Worm (Caenorhabditis elegans) whole organism, mixed stage, embryonic: Measurements from ENCODE around the gene ZK370.6.

Source experiments
- M03D4.4 ChIP-seq: sonication (generic microtip); optimal IDR thresholded peaks from 2 replicates; lab custom pipeline; 2017; ENCODE audit warnings: mild to moderate bottlenecking, missing genetic modification characterization, missing compliant biosample characterization
- bed-3 ChIP-seq: fragments of 200-800 bp; sonication (Bioruptor generic); optimal IDR thresholded peaks from 3 replicates; lab custom pipeline; 2018; ENCODE audit warnings: mild to moderate bottlenecking, missing genetic modification characterization, moderate library complexity, missing compliant biosample characterization
- ceh-39 ChIP-seq: fragments of 150-350 bp; optimal IDR thresholded peaks from 2 replicates; lab custom pipeline; 2014; ENCODE audit warnings: missing biosample characterization, missing genetic modification characterization
- ceh-83 ChIP-seq: fragments of 200-800 bp; sonication (Bioruptor generic); optimal IDR thresholded peaks from 2 replicates; lab custom pipeline; 2018; ENCODE audit warnings: mild to moderate bottlenecking, missing genetic modification characterization, missing compliant biosample characterization
- ces-1 ChIP-seq: fragments of 150-350 bp; optimal IDR thresholded peaks from 2 replicates; lab custom pipeline; 2014; ENCODE audit warnings: missing biosample characterization, missing genetic modification reagents, missing genetic modification characterization
- cnd-1 ChIP-seq: fragments of 200-800 bp; sonication (Bioruptor generic); optimal IDR thresholded peaks from 2 replicates; lab custom pipeline; 2018; ENCODE audit warnings: mild to moderate bottlenecking, missing genetic modification characterization, missing compliant biosample characterization
- drap-1 ChIP-seq: fragments of 200-800 bp; sonication (Bioruptor generic); optimal IDR thresholded peaks from 3 replicates; lab custom pipeline; 2018; ENCODE audit warnings: mild to moderate bottlenecking, missing genetic modification characterization, missing compliant biosample characterization
- elt-1 ChIP-seq: sonication (generic microtip); optimal IDR thresholded peaks from 2 replicates; lab custom pipeline; 2017; ENCODE audit warnings: missing genetic modification characterization, mild to moderate bottlenecking, missing compliant biosample characterization, antibody characterized with exemption, moderate library complexity, borderline replicate concordance; ENCODE audit not compliant: insufficient read depth
- elt-3 ChIP-seq: fragments of 150-350 bp; optimal IDR thresholded peaks from 2 replicates; lab custom pipeline; 2014; ENCODE audit warnings: missing biosample characterization, missing genetic modification characterization
- flh-1 ChIP-seq: fragments of 200-800 bp; sonication (Bioruptor generic); optimal IDR thresholded peaks from 2 replicates; lab custom pipeline; 2018; ENCODE audit warnings: mild to moderate bottlenecking, missing genetic modification characterization, moderate library complexity, missing compliant biosample characterization
- ham-2 ChIP-seq: fragments of 200-800 bp; sonication (Bioruptor generic); optimal IDR thresholded peaks from 2 replicates; lab custom pipeline; 2018; ENCODE audit warnings: mild to moderate bottlenecking, missing genetic modification characterization, missing compliant biosample characterization
- lin-13 ChIP-seq: fragments of 150-350 bp; optimal IDR thresholded peaks from 2 replicates; lab custom pipeline; 2014; ENCODE audit warnings: missing biosample characterization, missing genetic modification characterization
- lin-32 ChIP-seq: fragments of 200-800 bp; sonication (Bioruptor generic); optimal IDR thresholded peaks from 2 replicates; lab custom pipeline; 2018; ENCODE audit warnings: mild to moderate bottlenecking, missing genetic modification characterization, missing compliant biosample characterization
- lsy-2 ChIP-seq: fragments of 150-350 bp; optimal IDR thresholded peaks from 2 replicates; lab custom pipeline; 2014; ENCODE audit warnings: missing biosample characterization, missing genetic modification characterization
- mab-5 ChIP-seq: fragments of 150-350 bp; optimal IDR thresholded peaks from 2 replicates; lab custom pipeline; 2014; ENCODE audit warnings: missing biosample characterization, missing genetic modification characterization
- mep-1 ChIP-seq: fragments of 150-350 bp; optimal IDR thresholded peaks from 2 replicates; lab custom pipeline; 2017; ENCODE audit warnings: missing biosample characterization, missing genetic modification reagents, missing genetic modification characterization, inconsistent platforms
- mls-2 ChIP-seq: sonication (generic microtip); optimal IDR thresholded peaks from 2 replicates; lab custom pipeline; 2016; ENCODE audit warnings: mild to moderate bottlenecking, missing genetic modification characterization, moderate library complexity, missing compliant biosample characterization
- nhr-2 ChIP-seq: fragments of 150-350 bp; optimal IDR thresholded peaks from 2 replicates; lab custom pipeline; 2014; ENCODE audit warnings: missing biosample characterization, missing genetic modification characterization
- nhr-237 ChIP-seq: fragments of 150-350 bp; optimal IDR thresholded peaks from 2 replicates; lab custom pipeline; 2014; ENCODE audit warnings: missing biosample characterization, missing genetic modification characterization
- nhr-28 ChIP-seq: fragments of 150-350 bp; optimal IDR thresholded peaks from 2 replicates; lab custom pipeline; 2014; ENCODE audit warnings: missing biosample characterization, missing genetic modification characterization
- nhr-76 ChIP-seq: sonication (generic microtip); optimal IDR thresholded peaks from 2 replicates; lab custom pipeline; 2017; ENCODE audit warnings: missing biosample characterization, missing genetic modification characterization
- pha-4 ChIP-seq: fragments of 150-350 bp; optimal IDR thresholded peaks from 2 replicates; lab custom pipeline; 2018; ENCODE audit warnings: missing biosample characterization, missing genetic modification reagents, missing genetic modification characterization
- sem-2 ChIP-seq: fragments of 200-800 bp; sonication (Bioruptor generic); optimal IDR thresholded peaks from 2 replicates; lab custom pipeline; 2018; ENCODE audit warnings: mild to moderate bottlenecking, missing genetic modification characterization, missing compliant biosample characterization
- snpc-4 ChIP-seq: fragments of 150-350 bp; optimal IDR thresholded peaks from 2 replicates; lab custom pipeline; 2014; ENCODE audit warnings: missing biosample characterization, missing genetic modification characterization
- tbx-8 ChIP-seq: fragments of 200-800 bp; sonication (Bioruptor generic); optimal IDR thresholded peaks from 2 replicates; lab custom pipeline; 2018; ENCODE audit warnings: mild to moderate bottlenecking, missing genetic modification characterization, moderate library complexity, missing compliant biosample characterization
- unc-120 ChIP-seq: sonication (generic microtip); optimal IDR thresholded peaks from 2 replicates; lab custom pipeline; 2017; ENCODE audit warnings: missing genetic modification characterization, missing compliant biosample characterization; ENCODE audit not compliant: poor library complexity, severe bottlenecking
- unc-39 ChIP-seq: fragments of 150-350 bp; optimal IDR thresholded peaks from 2 replicates; lab custom pipeline; 2014; ENCODE audit warnings: missing biosample characterization, missing genetic modification characterization
- zip-8 ChIP-seq: fragments of 150-350 bp; optimal IDR thresholded peaks from 2 replicates; lab custom pipeline; 2014; ENCODE audit warnings: missing biosample characterization, missing genetic modification characterization
- ztf-11 ChIP-seq: fragments of 150-350 bp; optimal IDR thresholded peaks from 2 replicates; lab custom pipeline; 2014; ENCODE audit warnings: missing biosample characterization, missing genetic modification characterization

Gene ZK370.6

ce11 chrIII:8749487-8749886, 5.8 kb upstream of the ZK370.6 start, which contains the start of gene sma-2:
TSS of gene sma-2 (plus strand) at chrIII:8749680.
- TF ChIP-seq unc-120 (tag; lab: Kevin White, UChicago) (no peak), ham-2 (GFP tag; lab: Kevin White, UChicago) (no peak), zip-8 (tag; lab: Kevin White, UChicago) (no peak), flh-1 (GFP tag; lab: Kevin White, UChicago) (no peak), pha-4 (tag; lab: Kevin White, UChicago) (peak; percentile 50), nhr-2 (tag; lab: Kevin White, UChicago) (no peak), tbx-8 (no peak), mls-2 (tag; lab: Kevin White, UChicago) (no peak), nhr-237 (tag; lab: Kevin White, UChicago) (peak; percentile 7), nhr-28 (tag; lab: Kevin White, UChicago) (no peak), ceh-83 (GFP tag; lab: Kevin White, UChicago) (no peak), lsy-2 (tag; lab: Kevin White, UChicago) (no peak), nhr-76 (no peak)

ce11 chrIII:8748620-8749019, 5.0 kb upstream of the ZK370.6 start:
- TF ChIP-seq mep-1 (tag; lab: Kevin White, UChicago) (no peak), bed-3 (GFP tag; lab: Kevin White, UChicago) (no peak), ceh-83 (GFP tag; lab: Kevin White, UChicago) (no peak), ham-2 (GFP tag; lab: Kevin White, UChicago) (no peak), drap-1 (GFP tag; lab: Kevin White, UChicago) (no peak), nhr-76 (no peak)

ce11 chrIII:8745214-8745613, 1.6 kb upstream of the ZK370.6 start:
- no peak for TF ChIP-seq lin-32 (GFP tag; lab: Kevin White, UChicago)
- no peak for TF ChIP-seq mls-2 (tag; lab: Kevin White, UChicago)
- no peak for TF ChIP-seq mab-5 (tag; lab: Kevin White, UChicago)
- no peak for TF ChIP-seq sem-2
- TF ChIP-seq ham-2 (GFP tag; lab: Kevin White, UChicago) = no peak
- TF ChIP-seq ceh-39 (tag; lab: Kevin White, UChicago) = no peak
- no peak for TF ChIP-seq zip-8 (tag; lab: Kevin White, UChicago)
- TF ChIP-seq elt-1 (tag; lab: Kevin White, UChicago) = no peak
- no peak for TF ChIP-seq lin-13 (tag; lab: Kevin White, UChicago)
- no peak for TF ChIP-seq drap-1 (GFP tag; lab: Kevin White, UChicago)
- TF ChIP-seq, all 35 proteins: peak for 0

ce11 chrIII:8744765-8745164, 1.1 kb upstream of the ZK370.6 start:
- TF ChIP-seq M03D4.4 = no peak
- TF ChIP-seq drap-1 (GFP tag; lab: Kevin White, UChicago) = no peak
- TF ChIP-seq, all 35 proteins: peak for 0

- no peak for TF ChIP-seq M03D4.4
- TF ChIP-seq ces-1 (GFP tag; lab: Kevin White, UChicago) = peak; percentile 8
- TF ChIP-seq, all 35 proteins: peak for 1
Measured at ce11 chrIII:8742584-8742983, 1.1 kb downstream of the ZK370.6 start.

- TF ChIP-seq ztf-11 (tag; lab: Kevin White, UChicago) (no peak), unc-39 (tag; lab: Kevin White, UChicago) (no peak), snpc-4 (no peak), flh-1 (GFP tag; lab: Kevin White, UChicago) (no peak), nhr-28 (tag; lab: Kevin White, UChicago) (no peak), drap-1 (GFP tag; lab: Kevin White, UChicago) (no peak), ham-2 (GFP tag; lab: Kevin White, UChicago) (no peak), elt-3 (tag; lab: Kevin White, UChicago) (no peak), zip-8 (tag; lab: Kevin White, UChicago) (no peak), bed-3 (GFP tag; lab: Kevin White, UChicago) (no peak), cnd-1 (tag; lab: Kevin White, UChicago) (no peak)
Measured at ce11 chrIII:8741955-8742354, 1.7 kb downstream of the ZK370.6 start.
